Worm (Caenorhabditis elegans): ENCODE measurements around the gene pid-1.

The pid-1 gene

DNA sequence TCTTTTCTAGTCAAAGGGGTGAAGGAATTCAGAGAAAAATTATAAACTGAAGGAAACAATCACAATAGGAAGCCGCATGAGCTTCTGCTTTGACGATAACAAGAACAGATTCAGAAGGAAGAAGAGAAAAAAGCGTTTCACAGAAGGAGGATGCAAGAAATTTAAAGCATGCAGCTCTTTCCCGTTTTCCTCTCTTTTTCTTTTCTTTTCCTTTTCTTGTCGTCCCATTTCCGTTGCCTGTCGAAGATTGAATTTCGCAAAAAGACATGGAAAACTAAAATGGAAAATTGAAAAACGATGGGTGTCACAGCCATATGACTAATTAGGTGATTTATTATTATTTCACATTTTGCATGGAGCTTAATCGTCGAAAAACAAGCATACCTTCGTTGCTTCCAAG is 25.8 kb upstream of the pid-1 start:
- no peak for TF ChIP-seq rnt-1 (tag; optimal IDR thresholded peaks at IDR 0.05)
- no peak for TF ChIP-seq C08G9.2 (tag; optimal IDR thresholded peaks at IDR 0.05)
- no peak for TF ChIP-seq dmd-4 (tag; optimal IDR thresholded peaks at IDR 0.05; ENCODE audit: borderline replicate concordance)
- no peak for TF ChIP-seq ets-4 (tag; optimal IDR thresholded peaks at IDR 0.05)
- TF ChIP-seq che-1 (tag; optimal IDR thresholded peaks at IDR 0.05), result no peak
- TF ChIP-seq unc-42 (tag; optimal IDR thresholded peaks at IDR 0.05), result peak; percentile 81

DNA sequence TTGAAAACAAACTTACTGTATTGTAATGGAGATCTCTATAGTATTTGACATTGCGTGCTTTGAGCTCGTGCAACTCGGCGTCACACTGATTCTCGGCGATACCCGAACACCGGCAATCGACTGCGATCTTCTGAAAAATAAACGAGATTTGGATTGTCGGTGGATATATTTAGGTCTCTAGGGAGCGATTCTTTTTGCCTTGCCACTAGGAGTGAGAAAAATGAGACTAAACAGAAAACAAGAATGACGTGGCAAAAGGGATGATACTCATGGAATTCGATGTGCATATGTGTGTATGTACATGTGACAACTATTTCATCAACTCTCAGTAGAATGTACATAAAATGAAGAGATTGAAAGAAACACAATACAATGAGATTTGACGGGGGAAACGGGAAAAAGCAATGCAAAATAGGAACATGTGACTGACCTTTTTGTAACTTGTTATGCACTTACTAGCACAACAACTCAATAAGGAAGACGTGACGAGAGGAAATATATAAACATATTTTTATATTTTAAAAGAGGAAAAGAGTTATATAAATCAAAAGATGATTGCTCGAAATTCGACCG is 24.3 kb upstream of the pid-1 start:
- TF ChIP-seq unc-42 (tag; optimal IDR thresholded peaks at IDR 0.05), result peak; percentile 81
- no peak for TF ChIP-seq ceh-9 (tag; optimal IDR thresholded peaks at IDR 0.05)
- TF ChIP-seq sox-2 (GFP tag; IDR thresholded peaks at IDR 0.05), result no peak

- TF ChIP-seq C08G9.2 (tag; optimal IDR thresholded peaks at IDR 0.05) (no peak), nhr-11 (tag; optimal IDR thresholded peaks at IDR 0.05) (no peak), lin-11 (tag; optimal IDR thresholded peaks at IDR 0.05) (no peak), pha-2 (tag; optimal IDR thresholded peaks at IDR 0.05) (no peak), ref-2 (tag; optimal IDR thresholded peaks at IDR 0.05) (no peak), K02D7.2 (tag; optimal IDR thresholded peaks at IDR 0.05) (no peak)
These were observed 19.0 kb upstream of the pid-1 start, which contains the start of gene sre-1 for ce11 chrII:7709301-7709754. TSS of gene sre-1 (plus strand) at chrII:7709704.

ce11 chrII:7708540-7708939 is 18.2 kb upstream of the pid-1 start, which contains the start of gene B0495.9:
TSS of gene B0495.9 (minus strand) at chrII:7708710.
- TF ChIP-seq ceh-45 (GFP tag; IDR thresholded peaks at IDR 0.05), result peak; percentile 71; the same call in 1 of the 2 replicates
- TF ChIP-seq fkh-10 (GFP tag; optimal IDR thresholded peaks at IDR 0.05), result peak; percentile 16
- peak; percentile 75 for TF ChIP-seq lin-11 (tag; optimal IDR thresholded peaks at IDR 0.05)
- peak; percentile 89 for TF ChIP-seq fax-1 (tag; optimal IDR thresholded peaks at IDR 0.05)
- no peak for TF ChIP-seq ceh-30 (tag; optimal IDR thresholded peaks at IDR 0.05)
- TF ChIP-seq pqm-1 (tag; optimal IDR thresholded peaks at IDR 0.05), result peak; percentile 31
- peak; percentile 71 for TF ChIP-seq tbx-7 (tag; optimal IDR thresholded peaks at IDR 0.05)
- TF ChIP-seq elt-2 (tag; optimal IDR thresholded peaks at IDR 0.05), result peak; percentile 96
- peak; percentile 75 for TF ChIP-seq unc-3 (GFP tag; conservative IDR thresholded peaks at IDR 0.05)
- peak; percentile 87 for TF ChIP-seq unc-3 (tag; optimal IDR thresholded peaks at IDR 0.05)
- peak; percentile 80 for TF ChIP-seq sox-2 (GFP tag; IDR thresholded peaks at IDR 0.05)
- TF ChIP-seq C08G9.2 (tag; optimal IDR thresholded peaks at IDR 0.05), result peak; percentile 87
- TF ChIP-seq ahr-1 (tag; optimal IDR thresholded peaks at IDR 0.05), result peak; percentile 87
- TF ChIP-seq dve-1 (tag; optimal IDR thresholded peaks at IDR 0.05), result peak; percentile 13
- TF ChIP-seq ceh-31 (tag; optimal IDR thresholded peaks at IDR 0.05), result peak; percentile 91
- peak; percentile 91 for TF ChIP-seq hlh-8 (tag; optimal IDR thresholded peaks at IDR 0.05)
- TF ChIP-seq syd-9 (tag; optimal IDR thresholded peaks at IDR 0.05), result peak; percentile 85
- no peak for TF ChIP-seq unc-55 (GFP tag; optimal IDR thresholded peaks at IDR 0.05)
- TF ChIP-seq npax-4 (tag; optimal IDR thresholded peaks at IDR 0.05), result peak; percentile 84
- peak; percentile 81 for TF ChIP-seq K02D7.2 (tag; optimal IDR thresholded peaks at IDR 0.05)
- peak; percentile 84 for TF ChIP-seq eyg-1 (tag; optimal IDR thresholded peaks at IDR 0.05)
- peak; percentile 84 for TF ChIP-seq K09A11.1 (tag; optimal IDR thresholded peaks at IDR 0.05; ENCODE audit: insufficient read depth)
- peak; percentile 62 for TF ChIP-seq ceh-48 (tag; optimal IDR thresholded peaks at IDR 0.05)
- TF ChIP-seq lim-6 (tag; optimal IDR thresholded peaks at IDR 0.05), result peak; percentile 61
- TF ChIP-seq Y22D7AL.16 (tag; optimal IDR thresholded peaks at IDR 0.05), result peak; percentile 83
- peak; percentile 86 for TF ChIP-seq nfya-1 (tag; optimal IDR thresholded peaks at IDR 0.05)
- TF ChIP-seq ref-2 (tag; optimal IDR thresholded peaks at IDR 0.05), result peak; percentile 96
- peak; percentile 23 for TF ChIP-seq ceh-9 (tag; optimal IDR thresholded peaks at IDR 0.05)
- no peak for TF ChIP-seq ama-1 (optimal IDR thresholded peaks at IDR 0.05)
- TF ChIP-seq pros-1 (tag; optimal IDR thresholded peaks at IDR 0.05), result no peak
- peak; percentile 35 for TF ChIP-seq pax-1 (tag; optimal IDR thresholded peaks at IDR 0.05)
- TF ChIP-seq pag-3 (tag; optimal IDR thresholded peaks at IDR 0.05; ENCODE audit: borderline replicate concordance), result no peak
- TF ChIP-seq zip-5 (tag; optimal IDR thresholded peaks at IDR 0.05), result peak; percentile 81
- peak; percentile 82 for TF ChIP-seq pha-2 (tag; optimal IDR thresholded peaks at IDR 0.05)
- TF ChIP-seq ceh-6 (GFP tag; optimal IDR thresholded peaks at IDR 0.05), result peak; percentile 86
- TF ChIP-seq pha-4 (tag; optimal IDR thresholded peaks at IDR 0.05), result no peak
- peak; percentile 88 for TF ChIP-seq dmd-4 (tag; optimal IDR thresholded peaks at IDR 0.05; ENCODE audit: borderline replicate concordance)
- peak; percentile 92 for TF ChIP-seq ceh-19 (GFP tag; optimal IDR thresholded peaks at IDR 0.05)
- peak; percentile 81 for TF ChIP-seq sdc-2 (tag; optimal IDR thresholded peaks at IDR 0.05)
- TF ChIP-seq odd-2 (tag; optimal IDR thresholded peaks at IDR 0.05), result peak; percentile 85
- peak; percentile 14 for TF ChIP-seq nhr-11 (tag; optimal IDR thresholded peaks at IDR 0.05)
